Worm (Caenorhabditis elegans) whole organism, late embryonic: Measurements from ENCODE around the gene W05E10.5.

Source experiments
- F13H6.1 ChIP-seq: sonication (generic microtip); optimal IDR thresholded peaks from 2 replicates; lab custom pipeline; 2016; ENCODE audit warnings: missing genetic modification characterization, missing compliant biosample characterization
- ceh-6 ChIP-seq: fragments of 200-800 bp; sonication (Bioruptor generic); optimal IDR thresholded peaks from 2 replicates; lab custom pipeline; 2018; ENCODE audit warnings: mild to moderate bottlenecking, missing genetic modification characterization, missing compliant biosample characterization
- dve-1 ChIP-seq: sonication (generic microtip); optimal IDR thresholded peaks from 2 replicates; lab custom pipeline; 2017; ENCODE audit warnings: antibody characterized with exemption, mild to moderate bottlenecking, missing genetic modification characterization, missing compliant biosample characterization
- elt-4 ChIP-seq: sonication (generic microtip); optimal IDR thresholded peaks from 2 replicates; lab custom pipeline; 2016; ENCODE audit warnings: missing genetic modification characterization, missing compliant biosample characterization
- fax-1 ChIP-seq: sonication (generic microtip); optimal IDR thresholded peaks from 2 replicates; lab custom pipeline; 2016; ENCODE audit warnings: missing genotype, missing genetic modification characterization, missing compliant biosample characterization
- hlh-15 ChIP-seq: sonication (generic microtip); optimal IDR thresholded peaks from 2 replicates; lab custom pipeline; 2016; ENCODE audit warnings: missing genetic modification characterization, missing compliant biosample characterization
- nfya-1 ChIP-seq: sonication (generic microtip); optimal IDR thresholded peaks from 2 replicates; lab custom pipeline; 2017; ENCODE audit warnings: missing genetic modification characterization, mild to moderate bottlenecking, missing compliant biosample characterization, antibody characterized with exemption, moderate library complexity
- nhr-11 ChIP-seq: fragments of 150-350 bp; optimal IDR thresholded peaks from 2 replicates; lab custom pipeline; 2014; ENCODE audit warnings: missing biosample characterization, missing genetic modification characterization
- pqm-1 ChIP-seq: sonication (generic microtip); optimal IDR thresholded peaks from 2 replicates; lab custom pipeline; 2016; ENCODE audit warnings: missing genetic modification characterization, missing compliant biosample characterization
- rnt-1 ChIP-seq: sonication (generic microtip); optimal IDR thresholded peaks from 2 replicates; lab custom pipeline; 2016; ENCODE audit warnings: missing genetic modification characterization, missing compliant biosample characterization

DNA sequence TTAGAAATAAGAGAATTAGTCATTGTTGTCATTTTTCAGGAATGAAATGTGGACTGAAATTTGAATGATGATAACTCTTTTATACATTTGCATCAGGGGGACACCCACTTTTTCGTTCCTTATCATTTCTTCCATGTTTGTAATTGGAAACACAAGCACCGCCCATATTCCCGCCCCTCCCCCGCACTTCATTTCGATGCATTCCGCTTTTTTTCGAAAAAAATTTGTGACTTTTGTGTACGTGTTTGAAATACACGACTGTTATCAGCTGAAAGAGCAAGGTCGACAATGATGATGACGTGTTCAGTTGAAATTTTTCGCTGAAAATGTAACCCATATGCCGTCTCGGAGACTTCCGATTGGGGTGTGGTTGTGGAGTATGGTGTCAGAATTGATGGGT, 44.8 kb downstream of the W05E10.5 start, which contains the start of gene zip-10:
- TF ChIP-seq rnt-1 (tag; lab: Kevin White, UChicago) (no peak), ceh-6 (no peak), nhr-11 (tag; lab: Kevin White, UChicago) (no peak), F13H6.1 (tag; lab: Kevin White, UChicago) (no peak), elt-4 (no peak), pqm-1 (tag; lab: Kevin White, UChicago) (no peak), hlh-15 (tag; lab: Kevin White, UChicago) (no peak), nfya-1 (tag; lab: Kevin White, UChicago) (no peak), dve-1 (no peak), fax-1 (no peak)
